Fruit fly (Drosophila melanogaster) whole organism, embryonic: ENCODE data around the gene Dh44.

Experiments used
- ATbp ChIP-seq: fragments of 200-800 bp; sonication (Bioruptor generic); optimal IDR thresholded peaks from 2 replicates; lab custom pipeline; 2017; ENCODE audit warnings: missing biosample characterization, mild to moderate bottlenecking, missing genetic modification characterization, missing genetic modification reagents
- CG11560 ChIP-seq: fragments of 200-800 bp; sonication (Bioruptor generic); IDR thresholded peaks from 3 replicates; pipeline ENCODE4 v1.3.6; 2022; ENCODE audit warnings: missing biosample characterization, missing genetic modification characterization
- CG12155 ChIP-seq: fragments of 200-800 bp; sonication (Bioruptor generic); optimal IDR thresholded peaks from 3 replicates; lab custom pipeline; 2016; ENCODE audit warnings: missing biosample characterization, missing genetic modification characterization
- CG13296 ChIP-seq: fragments of 200-800 bp; sonication (Bioruptor generic); optimal IDR thresholded peaks from 3 replicates; lab custom pipeline; 2018; ENCODE audit warnings: missing biosample characterization, mild to moderate bottlenecking, missing genetic modification characterization
- CG13775 ChIP-seq: fragments of 200-800 bp; sonication (Bioruptor generic); optimal IDR thresholded peaks from 3 replicates; lab custom pipeline; 2017; ENCODE audit warnings: missing biosample characterization, mild to moderate bottlenecking, missing genetic modification characterization
- CG1603 ChIP-seq: fragments of 200-800 bp; sonication (Bioruptor generic); optimal IDR thresholded peaks from 2 replicates; lab custom pipeline; 2019; ENCODE audit warnings: missing biosample characterization, mild to moderate bottlenecking, missing genetic modification characterization, moderate library complexity
- CG17359 ChIP-seq: fragments of 200-800 bp; sonication (Bioruptor generic); optimal IDR thresholded peaks from 3 replicates; lab custom pipeline; 2018; ENCODE audit warnings: missing biosample characterization, mild to moderate bottlenecking, missing genetic modification characterization, moderate library complexity
- CG1792 ChIP-seq: fragments of 200-800 bp; sonication (Bioruptor generic); optimal IDR thresholded peaks from 2 replicates; lab custom pipeline; 2016; ENCODE audit warnings: missing biosample characterization, missing genetic modification characterization
- CG1832 ChIP-seq: fragments of 200-800 bp; sonication (Bioruptor generic); optimal IDR thresholded peaks from 2 replicates; lab custom pipeline; 2017; ENCODE audit warnings: missing biosample characterization, mild to moderate bottlenecking, missing genetic modification characterization, inconsistent platforms
- CG18764 ChIP-seq: fragments of 200-800 bp; sonication (Bioruptor generic); optimal IDR thresholded peaks from 3 replicates; lab custom pipeline; 2016; ENCODE audit warnings: missing biosample characterization, missing genetic modification characterization
- CG2202 ChIP-seq: fragments of 200-800 bp; sonication (Bioruptor generic); optimal IDR thresholded peaks from 2 replicates; lab custom pipeline; 2018; ENCODE audit warnings: missing biosample characterization, mild to moderate bottlenecking, missing genetic modification characterization
- CG32772 ChIP-seq: fragments of 200-800 bp; sonication (Bioruptor generic); IDR thresholded peaks from 2 replicates; pipeline ENCODE4 v1.3.6; 2022; ENCODE audit warnings: missing biosample characterization, missing genetic modification characterization
- CG34224 ChIP-seq: fragments of 200-800 bp; sonication (Bioruptor generic); IDR thresholded peaks from 3 replicates; pipeline ENCODE4 v1.3.6; 2022; ENCODE audit warnings: missing biosample characterization, missing genetic modification characterization; ENCODE audit not compliant: partially characterized antibody
- CG42726 ChIP-seq: fragments of 200-800 bp; sonication (Bioruptor generic); IDR thresholded peaks from 2 replicates; pipeline ENCODE4 v1.3.6; 2022; ENCODE audit warnings: missing biosample characterization, missing genetic modification characterization; ENCODE audit not compliant: partially characterized antibody
- CG6689 ChIP-seq: fragments of 200-800 bp; sonication (Bioruptor generic); IDR thresholded peaks from 2 replicates; pipeline ENCODE4 v1.3.6; 2022; ENCODE audit warnings: missing biosample characterization, missing genetic modification characterization
- CG7357 ChIP-seq: fragments of 200-800 bp; sonication (Bioruptor generic); IDR thresholded peaks from 3 replicates; pipeline ENCODE4 v1.3.6; 2022; ENCODE audit warnings: missing biosample characterization, missing genetic modification characterization
- CG8478 ChIP-seq: fragments of >200 bp; optimal IDR thresholded peaks from 2 replicates; lab custom pipeline; 2018
- CoRest ChIP-seq: fragments of 200-800 bp; sonication (Bioruptor generic); optimal IDR thresholded peaks from 3 replicates; lab custom pipeline; 2018; ENCODE audit warnings: missing biosample characterization, mild to moderate bottlenecking, missing genetic modification characterization, moderate library complexity
- Dbx ChIP-seq: fragments of 200-800 bp; sonication (Bioruptor generic); IDR thresholded peaks from 3 replicates; pipeline ENCODE4 v1.3.6; 2022; ENCODE audit warnings: missing biosample characterization, missing genetic modification characterization
- Dfd ChIP-seq, 2 experiments: fragments of >200 bp; optimal IDR thresholded peaks; 2 replicates each; lab custom pipeline; 2017; ENCODE audit warnings: missing biosample characterization in 2 of 2, missing genetic modification characterization in 2 of 2
- Dref ChIP-seq: fragments of 200-800 bp; sonication (Bioruptor generic); IDR thresholded peaks from 2 replicates; pipeline ENCODE4 v1.3.6; 2022; ENCODE audit warnings: missing biosample characterization, missing genetic modification characterization
- H2.0 ChIP-seq: fragments of 200-800 bp; sonication (Bioruptor generic); IDR thresholded peaks from 2 replicates; pipeline ENCODE4 v1.3.6; 2022; ENCODE audit warnings: missing biosample characterization, missing genetic modification characterization
- HLHmδ ChIP-seq: fragments of 200-800 bp; sonication (Bioruptor generic); optimal IDR thresholded peaks from 2 replicates; lab custom pipeline; 2018; ENCODE audit warnings: missing biosample characterization, mild to moderate bottlenecking, missing genetic modification characterization, moderate library complexity
- Hey ChIP-seq: fragments of 200-800 bp; sonication (Bioruptor generic); optimal IDR thresholded peaks from 3 replicates; lab custom pipeline; 2018; ENCODE audit warnings: missing biosample characterization, mild to moderate bottlenecking, missing genetic modification characterization
- Hsf ChIP-seq: fragments of 200-800 bp; sonication (Bioruptor generic); optimal IDR thresholded peaks from 3 replicates; lab custom pipeline; 2016; ENCODE audit warnings: missing biosample characterization, missing genetic modification characterization
- Meics ChIP-seq: fragments of 200-800 bp; sonication (Bioruptor generic); optimal IDR thresholded peaks from 2 replicates; lab custom pipeline; 2017; ENCODE audit warnings: missing biosample characterization, mild to moderate bottlenecking, missing genetic modification characterization
- Nf-YB ChIP-seq: fragments of 200-800 bp; sonication (Bioruptor generic); optimal IDR thresholded peaks from 3 replicates; lab custom pipeline; 2019; ENCODE audit warnings: missing biosample characterization, mild to moderate bottlenecking, missing genetic modification characterization, moderate library complexity
- Six4 ChIP-seq: fragments of 200-800 bp; sonication (Bioruptor generic); optimal IDR thresholded peaks from 2 replicates; lab custom pipeline; 2016; ENCODE audit warnings: missing biosample characterization, missing genetic modification characterization
- ase ChIP-seq: fragments of 200-800 bp; sonication (Bioruptor generic); IDR thresholded peaks from 3 replicates; pipeline ENCODE4 v1.3.6; 2022; ENCODE audit warnings: missing biosample characterization, missing genetic modification characterization
- crc ChIP-seq: fragments of 200-800 bp; sonication (Bioruptor generic); optimal IDR thresholded peaks from 2 replicates; lab custom pipeline; 2016; ENCODE audit warnings: missing biosample characterization, missing genetic modification characterization
- crp ChIP-seq, 2 experiments: fragments of 200-800 bp; sonication (Bioruptor generic); optimal IDR thresholded peaks; 2 replicates in 1 of 2; 3 replicates in 1 of 2; lab custom pipeline; 2017; ENCODE audit warnings: missing biosample characterization in 2 of 2, missing genetic modification characterization in 2 of 2, mild to moderate bottlenecking in 1 of 2, moderate library complexity in 1 of 2
- cwo ChIP-seq: fragments of 200-800 bp; sonication (Bioruptor generic); optimal IDR thresholded peaks from 3 replicates; lab custom pipeline; 2017; ENCODE audit warnings: missing biosample characterization, missing genetic modification characterization, mild to moderate bottlenecking, moderate library complexity, missing genetic modification reagents
- emc ChIP-seq: fragments of 200-800 bp; sonication (Bioruptor generic); optimal IDR thresholded peaks from 2 replicates; lab custom pipeline; 2016; ENCODE audit warnings: missing biosample characterization, missing genetic modification characterization
- gcm ChIP-seq: fragments of 200-800 bp; sonication (Bioruptor generic); optimal IDR thresholded peaks from 2 replicates; lab custom pipeline; 2019; ENCODE audit warnings: missing biosample characterization, mild to moderate bottlenecking, missing genetic modification characterization, moderate library complexity
- ham ChIP-seq: fragments of 200-800 bp; sonication (Bioruptor generic); IDR thresholded peaks from 2 replicates; pipeline ENCODE4 v1.3.6; 2022; ENCODE audit warnings: missing biosample characterization, missing genetic modification characterization
- jing ChIP-seq: fragments of 200-800 bp; sonication (Bioruptor generic); optimal IDR thresholded peaks from 2 replicates; lab custom pipeline; 2018; ENCODE audit warnings: missing biosample characterization, mild to moderate bottlenecking, missing genetic modification characterization
- knrl ChIP-seq: fragments of 200-800 bp; sonication (Bioruptor generic); IDR thresholded peaks from 3 replicates; pipeline ENCODE4 v1.3.6; 2022; ENCODE audit warnings: missing biosample characterization, missing genetic modification characterization; ENCODE audit not compliant: partially characterized antibody
- nau ChIP-seq: fragments of 200-800 bp; sonication (Bioruptor generic); optimal IDR thresholded peaks from 3 replicates; lab custom pipeline; 2017; ENCODE audit warnings: missing biosample characterization, mild to moderate bottlenecking, missing genetic modification characterization, missing genetic modification reagents
- nerfin-1 ChIP-seq: fragments of 200-800 bp; sonication (Bioruptor generic); optimal IDR thresholded peaks from 3 replicates; lab custom pipeline; 2019; ENCODE audit warnings: missing biosample characterization, mild to moderate bottlenecking, missing genetic modification characterization, moderate library complexity
- phol ChIP-seq: fragments of 200-800 bp; sonication (Bioruptor generic); optimal IDR thresholded peaks from 3 replicates; lab custom pipeline; 2018; ENCODE audit warnings: missing biosample characterization, mild to moderate bottlenecking, missing genetic modification characterization, moderate library complexity
- ranshi ChIP-seq: fragments of 200-800 bp; sonication (Bioruptor generic); IDR thresholded peaks from 2 replicates; pipeline ENCODE4 v1.3.6; 2022; ENCODE audit warnings: missing biosample characterization, missing genetic modification characterization
- sim ChIP-seq: fragments of 200-800 bp; sonication (Bioruptor generic); IDR thresholded peaks from 2 replicates; pipeline ENCODE4 v1.3.6; 2022; ENCODE audit warnings: missing biosample characterization, missing genetic modification characterization
- stwl ChIP-seq: fragments of 200-800 bp; sonication (Bioruptor generic); optimal IDR thresholded peaks from 3 replicates; lab custom pipeline; 2018; ENCODE audit warnings: missing biosample characterization, mild to moderate bottlenecking, missing genetic modification characterization, moderate library complexity
- tgo ChIP-seq: fragments of 200-800 bp; sonication (Bioruptor generic); IDR thresholded peaks from 3 replicates; pipeline ENCODE4 v1.3.6; 2022; ENCODE audit warnings: missing biosample characterization, missing genetic modification characterization
- tna ChIP-seq: fragments of 200-800 bp; sonication (Bioruptor generic); IDR thresholded peaks from 2 replicates; pipeline ENCODE4 v1.3.6; 2022; ENCODE audit warnings: missing biosample characterization, missing genetic modification characterization; ENCODE audit not compliant: partially characterized antibody
- trem ChIP-seq: fragments of 200-800 bp; optimal IDR thresholded peaks from 3 replicates; lab custom pipeline; 2019; ENCODE audit warnings: missing biosample characterization, mild to moderate bottlenecking, missing genetic modification characterization, moderate library complexity
- tx ChIP-seq: fragments of 200-800 bp; sonication (Bioruptor generic); optimal IDR thresholded peaks from 2 replicates; lab custom pipeline; 2016; ENCODE audit warnings: missing biosample characterization, missing genetic modification characterization
- wdn ChIP-seq: fragments of 200-800 bp; sonication (Bioruptor generic); IDR thresholded peaks from 2 replicates; pipeline ENCODE4 v1.3.6; 2022; ENCODE audit warnings: missing biosample characterization, missing genetic modification characterization
- zen ChIP-seq: fragments of 200-800 bp; sonication (Bioruptor generic); optimal IDR thresholded peaks from 3 replicates; lab custom pipeline; 2018; ENCODE audit warnings: missing biosample characterization, mild to moderate bottlenecking, missing genetic modification characterization, moderate library complexity

The Dh44 gene

DNA sequence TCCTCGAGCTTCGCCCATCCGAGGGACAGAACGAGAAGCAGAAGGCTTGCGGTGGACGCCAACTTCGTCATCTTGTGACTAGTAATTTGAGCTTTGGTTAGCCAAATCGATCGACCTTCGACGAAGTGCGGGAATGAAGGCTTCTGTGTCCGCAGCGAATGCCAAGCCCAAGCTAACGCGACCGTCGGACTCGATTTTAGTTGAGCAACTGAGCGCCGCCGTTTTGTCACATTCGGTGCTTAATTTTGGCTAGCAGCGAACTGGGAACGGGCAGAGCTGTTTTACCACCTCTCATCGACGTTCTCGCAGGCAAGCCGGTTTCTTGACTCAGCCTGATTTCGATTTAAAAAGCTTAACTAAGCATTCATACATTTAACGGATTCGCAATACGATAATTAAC, 11.7 kb upstream of the Dh44 start (continued):
- no peak for TF ChIP-seq H2.0
- TF ChIP-seq jing (GFP tag; lab: Kevin White, UChicago), result no peak
- no peak for TF ChIP-seq tgo (GFP tag; lab: Robert Waterston, UW)
- no peak for TF ChIP-seq knrl (GFP tag; lab: Robert Waterston, UW)
- 0 out of 2 replicates have a peak, but pooled peaks have one; percentile 35 for TF ChIP-seq CG42726 (GFP tag; lab: Robert Waterston, UW)
- no peak for TF ChIP-seq emc (GFP tag; lab: Kevin White, UChicago)
- TF ChIP-seq CG8478 (lab: Kevin White, UChicago), result no peak
- TF ChIP-seq CG11560, result no peak
- peak; percentile 15; the same call in 1 of the 2 replicates for TF ChIP-seq tna (GFP tag; lab: Robert Waterston, UW)

DNA sequence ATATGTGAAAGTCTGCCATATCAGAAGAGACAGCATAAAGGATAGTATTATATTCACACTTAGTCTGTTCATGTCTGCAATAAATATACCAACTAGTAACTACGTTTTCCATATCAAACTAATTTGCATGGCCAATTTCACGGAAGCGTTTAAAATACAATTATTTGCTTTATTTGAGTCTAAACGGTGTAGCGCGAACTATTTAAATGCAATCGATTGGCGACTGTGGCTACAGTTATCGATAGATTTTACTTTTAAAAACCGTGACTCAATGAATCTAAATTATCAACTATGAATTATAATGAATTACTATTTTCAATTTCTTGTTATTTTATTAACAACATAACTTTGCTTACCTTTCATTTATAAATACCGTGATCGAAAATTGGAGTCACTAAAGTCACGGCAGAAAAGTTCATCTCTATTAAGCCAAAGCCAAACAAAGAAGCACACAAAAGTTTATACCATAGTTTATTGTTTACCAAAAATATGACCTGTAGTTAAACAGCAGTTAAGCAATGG, 11.0 kb upstream of the Dh44 start, which contains the start of the genes CG9427 and CG8319:
Gene CG9427 (minus strand): TSS at position 51 of the 522 bp plus-strand sequence.
Gene CG8319 (plus strand): TSS at position 442 of the 522 bp plus-strand sequence.
- TF ChIP-seq sim (GFP tag; lab: Robert Waterston, UW) (no peak), CG12155 (GFP tag; lab: Kevin White, UChicago) (peak; percentile 74), Nf-YB (peak; percentile 50), trem (tag; lab: Kevin White, UChicago) (peak; percentile 86), zen (tag; lab: Kevin White, UChicago) (peak; percentile 72), ham (GFP tag; lab: Robert Waterston, UW) (no peak), nau (GFP tag; lab: Kevin White, UChicago) (no peak), CG2202 (tag; lab: Kevin White, UChicago) (no peak), ranshi (0 out of 2 replicates have a peak, but pooled peaks have one; percentile 28), wdn (GFP tag; lab: Robert Waterston, UW) (no peak), CG18764 (peak; percentile 62), Hsf (GFP tag; lab: Kevin White, UChicago) (peak; percentile 75), CG13775 (GFP tag; lab: Kevin White, UChicago) (peak; percentile 73), CG1832 (no peak), tx (GFP tag; lab: Kevin White, UChicago) (peak; percentile 43), CG17359 (peak; percentile 64), H2.0 (peak; percentile 18; the same call in 1 of the 2 replicates), cwo (GFP tag; lab: Kevin White, UChicago) (peak; percentile 30), CG7357 (no peak), ase (no peak), CG6689 (peak; percentile 25; the same call in 1 of the 2 replicates), CoRest (tag; lab: Kevin White, UChicago) (peak; percentile 76), CG34224 (peak; percentile 92), stwl (tag; lab: Kevin White, UChicago) (peak; percentile 71), CG13296 (peak; percentile 62), nerfin-1 (tag; lab: Kevin White, UChicago) (peak; percentile 36), ATbp (GFP tag; lab: Kevin White, UChicago) (no peak), Hey (no peak), phol (peak; percentile 85), gcm (GFP tag; lab: Kevin White, UChicago) (peak; percentile 62), Meics (GFP tag; lab: Kevin White, UChicago) (peak; percentile 43), CG1792 (GFP tag; lab: Kevin White, UChicago) (no peak), HLHmδ (GFP tag; lab: Kevin White, UChicago) (no peak), Dbx (GFP tag; lab: Robert Waterston, UW) (0 out of 3 replicates have a peak, but pooled peaks have one; percentile 45), crp (GFP tag; optimal IDR thresholded peaks at IDR 0.05; lab: Kevin White, UChicago) (no peak), Dref (GFP tag; lab: Robert Waterston, UW) (peak; percentile 70), CG32772 (GFP tag; lab: Robert Waterston, UW) (no peak), CG1603 (tag; lab: Kevin White, UChicago) (peak; percentile 68), Dfd (GFP tag; optimal IDR thresholded peaks at IDR 0.05; lab: Kevin White, UChicago) (no peak), Six4 (GFP tag; lab: Kevin White, UChicago) (peak; percentile 33), crc (GFP tag; lab: Kevin White, UChicago) (no peak)
